Fruit fly (Drosophila melanogaster): ENCODE measurements around the gene Mcr.

dm6 chr2L:8081640-8082485 lies 919 bp downstream of the Mcr start:
- TF ChIP-seq Sox15 (GFP tag; optimal IDR thresholded peaks at IDR 0.05): peak; percentile 51
- no peak for TF ChIP-seq CG11294 (GFP tag; IDR thresholded peaks at IDR 0.05)
- no peak for TF ChIP-seq Sox102F (GFP tag; optimal IDR thresholded peaks at IDR 0.05)
- no peak for TF ChIP-seq Ets21C (GFP tag; optimal IDR thresholded peaks at IDR 0.05)
- TF ChIP-seq OdsH (GFP tag; optimal IDR thresholded peaks at IDR 0.05): peak; percentile 88
- no peak for TF ChIP-seq CG6808 (GFP tag; optimal IDR thresholded peaks at IDR 0.05)
- peak; percentile 60 for TF ChIP-seq lz (GFP tag; optimal IDR thresholded peaks at IDR 0.05)
- TF ChIP-seq fd85E (GFP tag; optimal IDR thresholded peaks at IDR 0.05): no peak
- peak; percentile 48 to 84 for TF ChIP-seq salr (GFP tag; optimal IDR thresholded peaks at IDR 0.05)
- TF ChIP-seq fd59A (GFP tag; optimal IDR thresholded peaks at IDR 0.05): peak; percentile 67
